Worm (Caenorhabditis elegans) whole organism, mixed stage, embryonic: Measurements from ENCODE around the gene R09D1.14.
A peak's percentile ranks its signal among the peaks of the same experiment; 100 is the strongest.

ENCODE experiments used
- M03D4.4 ChIP-seq: sonication (generic microtip); optimal IDR thresholded peaks from 2 replicates; lab custom pipeline; 2017; ENCODE audit warnings: mild to moderate bottlenecking, missing genetic modification characterization, missing compliant biosample characterization
- bed-3 ChIP-seq: fragments of 200-800 bp; sonication (Bioruptor generic); optimal IDR thresholded peaks from 3 replicates; lab custom pipeline; 2018; ENCODE audit warnings: mild to moderate bottlenecking, missing genetic modification characterization, moderate library complexity, missing compliant biosample characterization
- ceh-39 ChIP-seq: fragments of 150-350 bp; optimal IDR thresholded peaks from 2 replicates; lab custom pipeline; 2014; ENCODE audit warnings: missing biosample characterization, missing genetic modification characterization
- ceh-43 ChIP-seq: fragments of 200-800 bp; sonication (Bioruptor generic); optimal IDR thresholded peaks from 2 replicates; lab custom pipeline; 2018; ENCODE audit warnings: mild to moderate bottlenecking, missing genetic modification characterization, moderate library complexity, missing compliant biosample characterization
- ceh-83 ChIP-seq: fragments of 200-800 bp; sonication (Bioruptor generic); optimal IDR thresholded peaks from 2 replicates; lab custom pipeline; 2018; ENCODE audit warnings: mild to moderate bottlenecking, missing genetic modification characterization, missing compliant biosample characterization
- ces-1 ChIP-seq: fragments of 150-350 bp; optimal IDR thresholded peaks from 2 replicates; lab custom pipeline; 2014; ENCODE audit warnings: missing biosample characterization, missing genetic modification reagents, missing genetic modification characterization
- cnd-1 ChIP-seq: fragments of 200-800 bp; sonication (Bioruptor generic); optimal IDR thresholded peaks from 2 replicates; lab custom pipeline; 2018; ENCODE audit warnings: mild to moderate bottlenecking, missing genetic modification characterization, missing compliant biosample characterization
- drap-1 ChIP-seq: fragments of 200-800 bp; sonication (Bioruptor generic); optimal IDR thresholded peaks from 3 replicates; lab custom pipeline; 2018; ENCODE audit warnings: mild to moderate bottlenecking, missing genetic modification characterization, missing compliant biosample characterization
- elt-1 ChIP-seq: sonication (generic microtip); optimal IDR thresholded peaks from 2 replicates; lab custom pipeline; 2017; ENCODE audit warnings: missing genetic modification characterization, mild to moderate bottlenecking, missing compliant biosample characterization, antibody characterized with exemption, moderate library complexity, borderline replicate concordance; ENCODE audit not compliant: insufficient read depth
- elt-3 ChIP-seq: fragments of 150-350 bp; optimal IDR thresholded peaks from 2 replicates; lab custom pipeline; 2014; ENCODE audit warnings: missing biosample characterization, missing genetic modification characterization
- hlh-1 ChIP-seq: fragments of 150-350 bp; optimal IDR thresholded peaks from 2 replicates; lab custom pipeline; 2014; ENCODE audit warnings: missing biosample characterization, missing genetic modification reagents, missing genetic modification characterization
- lin-32 ChIP-seq: fragments of 200-800 bp; sonication (Bioruptor generic); optimal IDR thresholded peaks from 2 replicates; lab custom pipeline; 2018; ENCODE audit warnings: mild to moderate bottlenecking, missing genetic modification characterization, missing compliant biosample characterization
- lsy-2 ChIP-seq: fragments of 150-350 bp; optimal IDR thresholded peaks from 2 replicates; lab custom pipeline; 2014; ENCODE audit warnings: missing biosample characterization, missing genetic modification characterization
- mab-5 ChIP-seq: fragments of 150-350 bp; optimal IDR thresholded peaks from 2 replicates; lab custom pipeline; 2014; ENCODE audit warnings: missing biosample characterization, missing genetic modification characterization
- mep-1 ChIP-seq: fragments of 150-350 bp; optimal IDR thresholded peaks from 2 replicates; lab custom pipeline; 2017; ENCODE audit warnings: missing biosample characterization, missing genetic modification reagents, missing genetic modification characterization, inconsistent platforms
- mls-2 ChIP-seq: sonication (generic microtip); optimal IDR thresholded peaks from 2 replicates; lab custom pipeline; 2016; ENCODE audit warnings: mild to moderate bottlenecking, missing genetic modification characterization, moderate library complexity, missing compliant biosample characterization
- nhr-12 ChIP-seq: fragments of 150-350 bp; optimal IDR thresholded peaks from 2 replicates; lab custom pipeline; 2014; ENCODE audit warnings: missing biosample characterization, missing genetic modification characterization
- nhr-2 ChIP-seq: fragments of 150-350 bp; optimal IDR thresholded peaks from 2 replicates; lab custom pipeline; 2014; ENCODE audit warnings: missing biosample characterization, missing genetic modification characterization
- nhr-237 ChIP-seq: fragments of 150-350 bp; optimal IDR thresholded peaks from 2 replicates; lab custom pipeline; 2014; ENCODE audit warnings: missing biosample characterization, missing genetic modification characterization
- nhr-28 ChIP-seq: fragments of 150-350 bp; optimal IDR thresholded peaks from 2 replicates; lab custom pipeline; 2014; ENCODE audit warnings: missing biosample characterization, missing genetic modification characterization
- nhr-76 ChIP-seq: sonication (generic microtip); optimal IDR thresholded peaks from 2 replicates; lab custom pipeline; 2017; ENCODE audit warnings: missing biosample characterization, missing genetic modification characterization
- sem-2 ChIP-seq: fragments of 200-800 bp; sonication (Bioruptor generic); optimal IDR thresholded peaks from 2 replicates; lab custom pipeline; 2018; ENCODE audit warnings: mild to moderate bottlenecking, missing genetic modification characterization, missing compliant biosample characterization
- snpc-4 ChIP-seq: fragments of 150-350 bp; optimal IDR thresholded peaks from 2 replicates; lab custom pipeline; 2014; ENCODE audit warnings: missing biosample characterization, missing genetic modification characterization
- sptf-1 ChIP-seq: sonication (generic microtip); optimal IDR thresholded peaks from 2 replicates; lab custom pipeline; 2017; ENCODE audit warnings: mild to moderate bottlenecking, missing genetic modification characterization, moderate library complexity, missing compliant biosample characterization
- unc-120 ChIP-seq: sonication (generic microtip); optimal IDR thresholded peaks from 2 replicates; lab custom pipeline; 2017; ENCODE audit warnings: missing genetic modification characterization, missing compliant biosample characterization; ENCODE audit not compliant: poor library complexity, severe bottlenecking
- unc-39 ChIP-seq: fragments of 150-350 bp; optimal IDR thresholded peaks from 2 replicates; lab custom pipeline; 2014; ENCODE audit warnings: missing biosample characterization, missing genetic modification characterization
- unc-62 ChIP-seq: fragments of 150-350 bp; optimal IDR thresholded peaks from 2 replicates; lab custom pipeline; 2014; ENCODE audit warnings: missing biosample characterization, missing genetic modification reagents, missing genetic modification characterization
- zip-8 ChIP-seq: fragments of 150-350 bp; optimal IDR thresholded peaks from 2 replicates; lab custom pipeline; 2014; ENCODE audit warnings: missing biosample characterization, missing genetic modification characterization
- ztf-11 ChIP-seq: fragments of 150-350 bp; optimal IDR thresholded peaks from 2 replicates; lab custom pipeline; 2014; ENCODE audit warnings: missing biosample characterization, missing genetic modification characterization

R09D1.14 gene

DNA sequence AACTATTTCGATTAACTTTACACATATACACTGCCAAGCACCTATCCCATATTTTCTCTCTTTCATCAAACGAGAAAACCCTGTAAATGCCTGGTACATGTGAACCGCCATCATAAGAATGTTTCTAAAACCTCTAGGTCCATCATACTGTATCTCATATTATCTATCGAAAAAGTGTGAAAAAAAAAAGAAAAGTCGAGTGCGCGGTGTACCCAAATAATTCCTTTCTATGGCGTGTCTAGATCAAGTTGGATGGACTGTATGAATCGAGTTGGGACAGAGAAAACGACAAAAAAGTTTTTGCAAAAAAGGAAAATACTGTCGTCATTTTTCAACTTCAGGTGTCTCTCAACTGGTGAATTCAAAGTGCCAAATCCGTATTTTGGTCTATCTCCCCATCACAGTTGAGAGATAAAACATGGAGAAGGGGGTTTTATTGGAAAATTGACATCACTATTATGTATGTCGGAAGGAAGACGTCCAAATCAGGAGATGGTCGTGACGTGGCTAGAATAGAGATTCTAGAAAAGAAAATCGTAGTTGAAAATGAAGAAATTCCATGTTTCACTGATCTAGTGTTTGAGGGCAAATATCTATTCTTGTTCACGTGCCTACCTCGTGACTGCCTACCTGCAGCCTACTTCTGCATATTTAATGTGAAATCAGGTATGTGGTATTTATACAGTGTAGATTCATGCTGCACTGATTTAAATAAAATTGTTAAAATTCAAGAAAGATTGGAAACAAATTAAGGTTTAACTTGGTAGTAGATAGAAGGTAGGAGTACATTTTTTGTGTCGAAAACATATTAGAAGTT, 34.1 kb upstream of the R09D1.14 start:
- TF ChIP-seq sem-2 (GFP tag; lab: Kevin White, UChicago) = no peak
- no peak for TF ChIP-seq hlh-1 (tag; lab: Kevin White, UChicago)
- no peak for TF ChIP-seq unc-39 (tag; lab: Kevin White, UChicago)
- no peak for TF ChIP-seq lin-32 (GFP tag; lab: Kevin White, UChicago)
- TF ChIP-seq nhr-237 (tag; lab: Kevin White, UChicago) = no peak
- TF ChIP-seq nhr-76 (tag; lab: Kevin White, UChicago) = no peak
- TF ChIP-seq mls-2 (tag; lab: Kevin White, UChicago) = no peak
- no peak for TF ChIP-seq cnd-1 (tag; lab: Kevin White, UChicago)

DNA sequence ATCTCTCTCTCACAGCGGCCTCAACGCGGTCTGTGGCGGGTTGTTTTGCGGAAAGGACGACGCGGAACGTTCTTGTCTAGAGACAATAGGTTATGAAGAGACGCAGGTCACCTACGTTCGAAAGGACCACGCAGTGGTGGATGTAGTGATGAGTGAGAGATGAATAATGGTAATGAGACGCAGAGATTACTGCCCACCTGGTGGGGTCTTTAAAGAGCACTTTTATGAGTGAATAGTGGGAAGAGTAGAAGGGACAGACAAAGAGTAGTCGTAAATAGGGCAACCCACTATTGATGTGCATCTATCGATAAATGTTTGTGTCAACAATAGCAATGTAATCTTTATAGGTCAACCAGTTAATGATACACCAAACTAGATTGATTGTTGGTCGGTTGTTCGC, 31.7 kb upstream of the R09D1.14 start:
- TF ChIP-seq lsy-2 (tag; lab: Kevin White, UChicago) (peak; percentile 9), unc-62 (GFP tag; lab: Kevin White, UChicago) (peak; percentile 53), hlh-1 (tag; lab: Kevin White, UChicago) (peak; percentile 35), ceh-39 (tag; lab: Kevin White, UChicago) (peak; percentile 51), unc-120 (tag; lab: Kevin White, UChicago) (peak; percentile 29), ceh-43 (GFP tag; lab: Kevin White, UChicago) (peak; percentile 24), ztf-11 (no peak), M03D4.4 (no peak), mep-1 (tag; lab: Kevin White, UChicago) (peak; percentile 6), mls-2 (tag; lab: Kevin White, UChicago) (peak; percentile 64), sptf-1 (tag; lab: Kevin White, UChicago) (no peak), cnd-1 (tag; lab: Kevin White, UChicago) (peak; percentile 67)

DNA sequence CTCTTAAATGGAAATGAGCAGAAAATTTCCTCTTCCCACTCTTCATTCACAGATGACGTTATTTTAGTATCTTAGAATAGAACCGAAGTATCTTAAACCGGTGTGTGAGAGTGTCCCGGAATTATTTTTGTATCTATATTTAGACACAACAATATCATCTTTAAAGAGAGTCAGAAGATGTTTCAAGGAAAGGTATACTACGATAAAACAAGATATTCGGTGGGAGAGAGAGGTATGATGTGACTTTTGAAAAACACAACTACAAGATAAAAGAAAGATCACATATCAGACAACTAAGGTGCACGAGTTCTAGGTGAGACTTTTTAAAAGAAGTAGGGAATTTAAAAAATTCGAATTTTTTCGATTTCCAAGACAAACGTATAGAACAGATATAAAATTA, 31.2 kb upstream of the R09D1.14 start:
- TF ChIP-seq unc-120 (tag; lab: Kevin White, UChicago) (no peak), nhr-28 (tag; lab: Kevin White, UChicago) (no peak), nhr-2 (tag; lab: Kevin White, UChicago) (no peak), elt-3 (tag; lab: Kevin White, UChicago) (no peak), nhr-76 (tag; lab: Kevin White, UChicago) (no peak), cnd-1 (tag; lab: Kevin White, UChicago) (no peak), elt-1 (no peak), mab-5 (tag; lab: Kevin White, UChicago) (no peak), sem-2 (GFP tag; lab: Kevin White, UChicago) (no peak), bed-3 (no peak), ceh-43 (GFP tag; lab: Kevin White, UChicago) (no peak), unc-39 (tag; lab: Kevin White, UChicago) (no peak), ces-1 (GFP tag; lab: Kevin White, UChicago) (no peak)

DNA sequence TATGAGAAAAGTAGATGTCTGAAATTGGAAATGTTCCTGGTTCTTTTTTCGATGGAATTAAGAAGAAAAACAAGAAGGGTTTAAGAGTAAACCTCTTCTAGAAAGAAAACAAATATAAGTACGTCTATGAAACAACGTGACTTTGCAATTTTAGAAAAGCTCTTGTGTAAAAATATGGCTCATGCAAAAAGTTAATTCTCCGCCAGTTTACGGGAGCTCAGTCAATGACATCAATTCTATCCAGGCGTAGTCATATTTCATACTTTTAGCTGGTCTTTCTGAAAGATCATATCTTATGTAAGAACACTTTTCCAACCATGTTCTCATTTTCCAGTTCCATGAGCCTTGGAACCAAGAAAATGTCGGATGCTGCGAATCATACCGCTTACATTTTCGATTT, 30.6 kb upstream of the R09D1.14 start:
- TF ChIP-seq unc-62 (GFP tag; lab: Kevin White, UChicago) = no peak
- no peak for TF ChIP-seq sem-2 (GFP tag; lab: Kevin White, UChicago)
- no peak for TF ChIP-seq cnd-1 (tag; lab: Kevin White, UChicago)
- TF ChIP-seq elt-1 = no peak
- no peak for TF ChIP-seq drap-1 (GFP tag; lab: Kevin White, UChicago)
- no peak for TF ChIP-seq zip-8
- TF ChIP-seq elt-3 (tag; lab: Kevin White, UChicago) = no peak
- no peak for TF ChIP-seq ceh-39 (tag; lab: Kevin White, UChicago)
- TF ChIP-seq nhr-76 (tag; lab: Kevin White, UChicago) = no peak
- no peak for TF ChIP-seq lin-32 (GFP tag; lab: Kevin White, UChicago)
- TF ChIP-seq nhr-12 = no peak
- no peak for TF ChIP-seq unc-120 (tag; lab: Kevin White, UChicago)
- TF ChIP-seq mep-1 (tag; lab: Kevin White, UChicago) = no peak
- no peak for TF ChIP-seq ceh-43 (GFP tag; lab: Kevin White, UChicago)
- no peak for TF ChIP-seq sptf-1 (tag; lab: Kevin White, UChicago)
- no peak for TF ChIP-seq snpc-4 (tag; lab: Kevin White, UChicago)
- TF ChIP-seq mls-2 (tag; lab: Kevin White, UChicago) = no peak
- no peak for TF ChIP-seq nhr-28 (tag; lab: Kevin White, UChicago)
- TF ChIP-seq nhr-2 (tag; lab: Kevin White, UChicago) = no peak
- TF ChIP-seq ceh-83 (GFP tag; lab: Kevin White, UChicago) = no peak
